Worm (Caenorhabditis elegans) whole organism, L1 larva: ENCODE measurements around the gene str-240.

ENCODE experiments used
- aha-1 ChIP-seq: fragments of 150-350 bp; optimal IDR thresholded peaks from 2 replicates; lab custom pipeline; 2014; ENCODE audit warnings: missing biosample characterization, missing genetic modification characterization
- alr-1 ChIP-seq: fragments of 200-800 bp; sonication (Bioruptor generic); optimal IDR thresholded peaks from 2 replicates; lab custom pipeline; 2018; ENCODE audit warnings: borderline replicate concordance, mild to moderate bottlenecking, missing genetic modification characterization, missing compliant biosample characterization
- blmp-1 ChIP-seq: fragments of 150-350 bp; optimal IDR thresholded peaks from 2 replicates; lab custom pipeline; 2014; ENCODE audit warnings: missing biosample characterization, missing genetic modification characterization
- ceh-63 ChIP-seq: fragments of 200-800 bp; sonication (Bioruptor generic); optimal IDR thresholded peaks from 2 replicates; lab custom pipeline; 2018; ENCODE audit warnings: mild to moderate bottlenecking, missing genetic modification characterization, missing compliant biosample characterization
- ceh-8 ChIP-seq: fragments of 200-800 bp; sonication (Bioruptor generic); optimal IDR thresholded peaks from 2 replicates; lab custom pipeline; 2018; ENCODE audit warnings: mild to moderate bottlenecking, missing genetic modification characterization, moderate library complexity, missing compliant biosample characterization
- ceh-82 ChIP-seq, 3 experiments: fragments of 150-350 bp in 1 of 3; sonication (generic microtip) in 2 of 3; optimal IDR thresholded peaks; 2 replicates each; lab custom pipeline; 2014 to 2017; ENCODE audit warnings: missing biosample characterization in 3 of 3, missing genetic modification characterization in 3 of 3
- ceh-88 ChIP-seq: fragments of 200-800 bp; sonication (Bioruptor generic); IDR thresholded peaks from 2 replicates; pipeline ENCODE4 v1.3.6; 2022; ENCODE audit warnings: missing genetic modification characterization, missing compliant biosample characterization
- ces-1 ChIP-seq: fragments of 150-350 bp; optimal IDR thresholded peaks from 2 replicates; lab custom pipeline; 2014; ENCODE audit warnings: missing biosample characterization, missing genetic modification reagents, missing genetic modification characterization
- dsc-1 ChIP-seq: sonication (generic microtip); optimal IDR thresholded peaks from 2 replicates; lab custom pipeline; 2016; ENCODE audit warnings: mild to moderate bottlenecking, missing genetic modification characterization, missing compliant biosample characterization
- elt-2 ChIP-seq: sonication (generic microtip); optimal IDR thresholded peaks from 2 replicates; lab custom pipeline; 2016; ENCODE audit warnings: missing genetic modification characterization, mild to moderate bottlenecking, inconsistent platforms, missing compliant biosample characterization, missing genetic modification reagents
- elt-3 ChIP-seq, 6 experiments: fragments of 150-350 bp in 1 of 6; sonication (generic microtip); optimal IDR thresholded peaks; 2 replicates each; lab custom pipeline; 2017 to 2018; ENCODE audit warnings: missing biosample characterization in 6 of 6, missing genetic modification characterization in 6 of 6, inconsistent platforms in 1 of 6
- hpl-2 ChIP-seq: fragments of 150-350 bp; optimal IDR thresholded peaks from 2 replicates; lab custom pipeline; 2014; ENCODE audit warnings: missing biosample characterization, missing genetic modification reagents, missing genetic modification characterization
- irx-1 ChIP-seq: sonication (generic microtip); optimal IDR thresholded peaks from 2 replicates; lab custom pipeline; 2016; ENCODE audit warnings: missing genetic modification characterization, missing compliant biosample characterization
- isw-1 ChIP-seq: fragments of 200-800 bp; sonication (Bioruptor generic); IDR thresholded peaks from 2 replicates; pipeline ENCODE4 v1.3.6; 2022; ENCODE audit warnings: missing genetic modification characterization, missing compliant biosample characterization
- lin-13 ChIP-seq: fragments of 150-350 bp; optimal IDR thresholded peaks from 2 replicates; lab custom pipeline; 2014; ENCODE audit warnings: missing biosample characterization, missing genetic modification reagents, missing genetic modification characterization
- lin-14 ChIP-seq: fragments of 200-800 bp; sonication (Bioruptor generic); optimal IDR thresholded peaks from 2 replicates; lab custom pipeline; 2018; ENCODE audit warnings: mild to moderate bottlenecking, missing genetic modification characterization, moderate library complexity, missing compliant biosample characterization
- lin-39 ChIP-seq: fragments of 150-350 bp; optimal IDR thresholded peaks from 2 replicates; lab custom pipeline; 2014; ENCODE audit warnings: missing biosample characterization, missing genetic modification reagents, missing genetic modification characterization
- mdl-1 ChIP-seq, 2 experiments: fragments of 150-350 bp; optimal IDR thresholded peaks; 2 replicates each; lab custom pipeline; 2014 to 2017; ENCODE audit warnings: missing biosample characterization in 2 of 2, missing genetic modification characterization in 2 of 2, inconsistent platforms in 1 of 2
- mep-1 ChIP-seq: fragments of 150-350 bp; optimal IDR thresholded peaks from 2 replicates; lab custom pipeline; 2014; ENCODE audit warnings: missing biosample characterization, missing genetic modification characterization
- nhr-11 ChIP-seq: fragments of 150-350 bp; optimal IDR thresholded peaks from 2 replicates; lab custom pipeline; 2014; ENCODE audit warnings: missing biosample characterization, missing genetic modification characterization
- nhr-237 ChIP-seq: fragments of 150-350 bp; optimal IDR thresholded peaks from 2 replicates; lab custom pipeline; 2014; ENCODE audit warnings: missing biosample characterization, missing genetic modification characterization
- nhr-28 ChIP-seq: fragments of 150-350 bp; optimal IDR thresholded peaks from 2 replicates; lab custom pipeline; 2014; ENCODE audit warnings: missing biosample characterization, missing genetic modification characterization
- nhr-47 ChIP-seq: sonication (generic microtip); optimal IDR thresholded peaks from 2 replicates; lab custom pipeline; 2016; ENCODE audit warnings: mild to moderate bottlenecking, missing genetic modification characterization, moderate library complexity, missing compliant biosample characterization
- nhr-71 ChIP-seq: sonication (generic microtip); optimal IDR thresholded peaks from 2 replicates; lab custom pipeline; 2016; ENCODE audit warnings: mild to moderate bottlenecking, missing genetic modification characterization, moderate library complexity, missing compliant biosample characterization
- nhr-85 ChIP-seq: sonication (generic microtip); peaks from one replicate; lab custom pipeline; 2016; ENCODE audit warnings: missing genetic modification characterization, inconsistent platforms, missing compliant biosample characterization
- nhr-90 ChIP-seq: sonication (generic microtip); optimal IDR thresholded peaks from 2 replicates; lab custom pipeline; 2016; ENCODE audit warnings: mild to moderate bottlenecking, missing genetic modification characterization, missing compliant biosample characterization; ENCODE audit not compliant: poor library complexity
- pax-3 ChIP-seq: fragments of 200-800 bp; sonication (Bioruptor generic); optimal IDR thresholded peaks from 2 replicates; lab custom pipeline; 2018; ENCODE audit warnings: mild to moderate bottlenecking, missing genetic modification characterization, moderate library complexity, missing compliant biosample characterization
- pqm-1 ChIP-seq: sonication (generic microtip); optimal IDR thresholded peaks from 3 replicates; lab custom pipeline; 2017; ENCODE audit warnings: missing biosample characterization, missing genetic modification characterization
- rnt-1 ChIP-seq: sonication (generic microtip); optimal IDR thresholded peaks from 2 replicates; lab custom pipeline; 2016; ENCODE audit warnings: mild to moderate bottlenecking, missing genetic modification characterization, moderate library complexity, missing compliant biosample characterization
- skn-1 ChIP-seq: fragments of 150-350 bp; optimal IDR thresholded peaks from 2 replicates; lab custom pipeline; 2014; ENCODE audit warnings: missing biosample characterization, missing genetic modification characterization
- snpc-4 ChIP-seq: fragments of 150-350 bp; optimal IDR thresholded peaks from 2 replicates; lab custom pipeline; 2014; ENCODE audit warnings: missing biosample characterization, missing genetic modification characterization
- snu-23 ChIP-seq: sonication (generic microtip); optimal IDR thresholded peaks from 2 replicates; lab custom pipeline; 2016; ENCODE audit warnings: missing genetic modification characterization, missing compliant biosample characterization
- sup-37 ChIP-seq: fragments of 200-800 bp; sonication (Bioruptor generic); optimal IDR thresholded peaks from 2 replicates; lab custom pipeline; 2018; ENCODE audit warnings: mild to moderate bottlenecking, missing genetic modification characterization, missing compliant biosample characterization
- tlp-1 ChIP-seq: fragments of 150-350 bp; optimal IDR thresholded peaks from 2 replicates; lab custom pipeline; 2014; ENCODE audit warnings: missing biosample characterization, missing genetic modification characterization
- unc-30 ChIP-seq: sonication (generic microtip); optimal IDR thresholded peaks from 2 replicates; lab custom pipeline; 2017; ENCODE audit warnings: missing biosample characterization, missing genetic modification characterization
- unc-86 ChIP-seq: sonication (generic microtip); optimal IDR thresholded peaks from 2 replicates; lab custom pipeline; 2016; ENCODE audit warnings: missing genetic modification characterization, missing compliant biosample characterization
- unc-98 ChIP-seq: fragments of 200-800 bp; sonication (Bioruptor generic); IDR thresholded peaks from 2 replicates; pipeline ENCODE4 v1.3.6; 2022; ENCODE audit warnings: missing genetic modification characterization, missing compliant biosample characterization
- xbp-1 ChIP-seq: sonication (generic microtip); optimal IDR thresholded peaks from 2 replicates; lab custom pipeline; 2016; ENCODE audit warnings: missing genetic modification characterization, missing compliant biosample characterization
- zag-1 ChIP-seq: fragments of 150-350 bp; optimal IDR thresholded peaks from 2 replicates; lab custom pipeline; 2014; ENCODE audit warnings: missing biosample characterization, missing genetic modification characterization
- zip-4 ChIP-seq: fragments of 200-800 bp; sonication (Bioruptor generic); optimal IDR thresholded peaks from 2 replicates; lab custom pipeline; 2018; ENCODE audit warnings: mild to moderate bottlenecking, missing genetic modification characterization, moderate library complexity, missing compliant biosample characterization
- ztf-11 ChIP-seq, 2 experiments: sonication (generic microtip); optimal IDR thresholded peaks; 2 replicates each; lab custom pipeline; 2016 to 2017; ENCODE audit warnings: missing genetic modification characterization in 2 of 2, missing biosample characterization in 1 of 2, missing compliant biosample characterization in 1 of 2
- ztf-4 ChIP-seq: fragments of 150-350 bp; optimal IDR thresholded peaks from 2 replicates; lab custom pipeline; 2014; ENCODE audit warnings: missing biosample characterization, missing genetic modification characterization

Gene str-240

ce11 chrV:1474486-1475125 is 47.1 kb downstream of the str-240 start, which contains the start of the genes F53E2.2 and unc-60 (continued):
- TF ChIP-seq mdl-1 (tag; optimal IDR thresholded peaks at IDR 0.05; lab: Kevin White, UChicago) (peak in 1 of 2 experiments; percentile 47), nhr-47 (peak; percentile 72), ceh-82 (tag; optimal IDR thresholded peaks at IDR 0.05; lab: Kevin White, UChicago) (peak in 2 of 3 experiments; percentile 69 to 78), ces-1 (GFP tag; lab: Kevin White, UChicago) (no peak), ceh-63 (GFP tag; lab: Kevin White, UChicago) (no peak), snu-23 (GFP tag; lab: Kevin White, UChicago) (peak; percentile 80), nhr-90 (tag; lab: Kevin White, UChicago) (peak; percentile 25), skn-1 (tag; lab: Kevin White, UChicago) (peak; percentile 77), unc-86 (peak; percentile 65), rnt-1 (peak; percentile 49), sup-37 (no peak), irx-1 (tag; lab: Kevin White, UChicago) (peak; percentile 29), ceh-8 (GFP tag; lab: Kevin White, UChicago) (no peak), nhr-71 (tag; lab: Kevin White, UChicago) (peak; percentile 82), xbp-1 (peak; percentile 44)

ce11 chrV:1472569-1472968 is 49.2 kb downstream of the str-240 start:
- TF ChIP-seq ztf-11 (tag; optimal IDR thresholded peaks at IDR 0.05; lab: Kevin White, UChicago) (no peak), nhr-71 (tag; lab: Kevin White, UChicago) (peak; percentile 16), nhr-11 (tag; lab: Kevin White, UChicago) (no peak), ceh-88 (GFP tag; lab: Robert Waterston, UW) (no peak), ztf-4 (tag; lab: Kevin White, UChicago) (no peak), mdl-1 (tag; optimal IDR thresholded peaks at IDR 0.05; lab: Kevin White, UChicago) (no peak), pax-3 (tag; lab: Kevin White, UChicago) (no peak), nhr-85 (tag; lab: Kevin White, UChicago) (peak; percentile 73), mep-1 (tag; lab: Kevin White, UChicago) (peak; percentile 48), isw-1 (GFP tag; lab: Robert Waterston, UW) (no peak), dsc-1 (peak; percentile 36), lin-14 (peak; percentile 71)

ce11 chrV:1471977-1472376 is 49.8 kb downstream of the str-240 start:
- TF ChIP-seq zip-4 (GFP tag; lab: Kevin White, UChicago) = peak; percentile 58
- no peak for TF ChIP-seq ceh-82 (tag; optimal IDR thresholded peaks at IDR 0.05; lab: Kevin White, UChicago)
- peak; percentile 10 for TF ChIP-seq skn-1 (tag; lab: Kevin White, UChicago)
- no peak for TF ChIP-seq zag-1
- no peak for TF ChIP-seq elt-2 (tag; lab: Kevin White, UChicago)

- peak; percentile 64 for TF ChIP-seq isw-1 (GFP tag; lab: Robert Waterston, UW)
- no peak for TF ChIP-seq tlp-1
- TF ChIP-seq alr-1 (tag; lab: Kevin White, UChicago) = no peak
- TF ChIP-seq pqm-1 = no peak
- peak; percentile 80 for TF ChIP-seq nhr-71 (tag; lab: Kevin White, UChicago)
- TF ChIP-seq nhr-85 (tag; lab: Kevin White, UChicago) = peak; percentile 83
- TF ChIP-seq aha-1 (tag; lab: Kevin White, UChicago) = no peak
- TF ChIP-seq sup-37 = peak; percentile 23
- TF ChIP-seq blmp-1 = peak; percentile 61
- peak in 1 of 2 experiments; percentile 20 for TF ChIP-seq ztf-11 (tag; optimal IDR thresholded peaks at IDR 0.05; lab: Kevin White, UChicago)
- TF ChIP-seq nhr-28 = no peak
- no peak for TF ChIP-seq snpc-4 (tag; lab: Kevin White, UChicago)
- TF ChIP-seq rnt-1 = peak; percentile 41
- peak; percentile 84 for TF ChIP-seq lin-13 (GFP tag; lab: Kevin White, UChicago)
- TF ChIP-seq hpl-2 (GFP tag; lab: Kevin White, UChicago) = peak; percentile 51
- TF ChIP-seq unc-98 (GFP tag; lab: Robert Waterston, UW) = no peak
- TF ChIP-seq ceh-88 (GFP tag; lab: Robert Waterston, UW) = peak; percentile 43; the same call in 1 of the 2 replicates
- peak in 1 of 2 experiments; percentile 36 for TF ChIP-seq mdl-1 (tag; optimal IDR thresholded peaks at IDR 0.05; lab: Kevin White, UChicago)
- peak; percentile 12 for TF ChIP-seq lin-39 (tag; lab: Kevin White, UChicago)
- TF ChIP-seq nhr-237 = no peak
- peak; percentile 69 for TF ChIP-seq dsc-1
- TF ChIP-seq elt-3 (tag; optimal IDR thresholded peaks at IDR 0.05; lab: Kevin White, UChicago) = peak in 2 of 6 experiments; percentile 41 to 53
- TF ChIP-seq unc-30 (tag; lab: Kevin White, UChicago) = peak; percentile 50
- peak; percentile 79 for TF ChIP-seq snu-23 (GFP tag; lab: Kevin White, UChicago)
These were observed 50.4 kb downstream of the str-240 start for ce11 chrV:1471078-1471969.
